Worm (Caenorhabditis elegans) whole organism, early embryonic: Measurements from ENCODE around the gene T27E7.1.
A peak's percentile ranks its signal among the peaks of the same experiment; 100 is the strongest.

Source experiments
- B0310.2 ChIP-seq: sonication (generic microtip); optimal IDR thresholded peaks from 2 replicates; lab custom pipeline; 2016; ENCODE audit warnings: mild to moderate bottlenecking, missing genetic modification characterization, missing compliant biosample characterization
- F13C5.2 ChIP-seq: sonication (generic microtip); optimal IDR thresholded peaks from 2 replicates; lab custom pipeline; 2017; ENCODE audit warnings: mild to moderate bottlenecking, missing genetic modification characterization, inconsistent platforms, missing compliant biosample characterization
- aly-1 ChIP-seq: sonication (generic microtip); optimal IDR thresholded peaks from 2 replicates; lab custom pipeline; 2016; ENCODE audit warnings: missing genetic modification characterization, missing compliant biosample characterization
- ama-1 ChIP-seq: fragments of 150-350 bp; optimal IDR thresholded peaks from 2 replicates; lab custom pipeline; 2014
- ceh-13 ChIP-seq: fragments of 200-800 bp; sonication (Bioruptor generic); optimal IDR thresholded peaks from 2 replicates; lab custom pipeline; 2018; ENCODE audit warnings: mild to moderate bottlenecking, missing genetic modification characterization, missing compliant biosample characterization
- ceh-36 ChIP-seq: sonication (generic microtip); optimal IDR thresholded peaks from 2 replicates; lab custom pipeline; 2016; ENCODE audit warnings: missing genetic modification characterization, inconsistent platforms, missing compliant biosample characterization
- ets-7 ChIP-seq: sonication (generic microtip); optimal IDR thresholded peaks from 2 replicates; lab custom pipeline; 2016; ENCODE audit warnings: missing genotype, missing genetic modification characterization, missing compliant biosample characterization
- flt-1 ChIP-seq: fragments of 200-800 bp; sonication (Bioruptor generic); IDR thresholded peaks from 2 replicates; pipeline ENCODE4 v1.3.6; 2022; ENCODE audit warnings: missing genetic modification characterization, missing compliant biosample characterization
- hmbx-1 ChIP-seq: sonication (generic microtip); optimal IDR thresholded peaks from 2 replicates; lab custom pipeline; 2016; ENCODE audit warnings: mild to moderate bottlenecking, missing genetic modification characterization, missing compliant biosample characterization
- hmg-4 ChIP-seq: fragments of 200-800 bp; sonication (Bioruptor generic); optimal IDR thresholded peaks from 2 replicates; lab custom pipeline; 2018; ENCODE audit warnings: mild to moderate bottlenecking, missing genetic modification characterization, missing compliant biosample characterization
- hnd-1 ChIP-seq: sonication (generic microtip); optimal IDR thresholded peaks from 2 replicates; lab custom pipeline; 2016; ENCODE audit warnings: missing genetic modification characterization, missing compliant biosample characterization
- pes-1 ChIP-seq: fragments of 200-800 bp; sonication (Bioruptor generic); IDR thresholded peaks from 2 replicates; pipeline ENCODE4 v1.3.6; 2022; ENCODE audit warnings: missing genetic modification reagents, missing genetic modification characterization, missing compliant biosample characterization
- scrt-1 ChIP-seq: fragments of 200-800 bp; sonication (Bioruptor generic); IDR thresholded peaks from 2 replicates; pipeline ENCODE4 v1.3.6; 2022; ENCODE audit warnings: missing genetic modification characterization, missing compliant biosample characterization
- sea-1 ChIP-seq: fragments of 200-800 bp; sonication (Bioruptor generic); conservative IDR thresholded peaks from 2 replicates; pipeline ENCODE4 v1.3.6; 2022; ENCODE audit warnings: missing genetic modification characterization, missing compliant biosample characterization
- tbx-11 ChIP-seq: fragments of 200-800 bp; sonication (Bioruptor generic); IDR thresholded peaks from 2 replicates; pipeline ENCODE4 v1.3.6; 2022; ENCODE audit warnings: missing genetic modification characterization, missing compliant biosample characterization
- tbx-37 ChIP-seq: fragments of 200-800 bp; sonication (Bioruptor generic); conservative IDR thresholded peaks from 2 replicates; pipeline ENCODE4 v1.3.6; 2022; ENCODE audit warnings: missing genetic modification reagents, missing genetic modification characterization, missing compliant biosample characterization
- tra-4 ChIP-seq: sonication (generic microtip); optimal IDR thresholded peaks from 2 replicates; lab custom pipeline; 2017; ENCODE audit warnings: missing genetic modification characterization, missing compliant biosample characterization

Gene T27E7.1

DNA sequence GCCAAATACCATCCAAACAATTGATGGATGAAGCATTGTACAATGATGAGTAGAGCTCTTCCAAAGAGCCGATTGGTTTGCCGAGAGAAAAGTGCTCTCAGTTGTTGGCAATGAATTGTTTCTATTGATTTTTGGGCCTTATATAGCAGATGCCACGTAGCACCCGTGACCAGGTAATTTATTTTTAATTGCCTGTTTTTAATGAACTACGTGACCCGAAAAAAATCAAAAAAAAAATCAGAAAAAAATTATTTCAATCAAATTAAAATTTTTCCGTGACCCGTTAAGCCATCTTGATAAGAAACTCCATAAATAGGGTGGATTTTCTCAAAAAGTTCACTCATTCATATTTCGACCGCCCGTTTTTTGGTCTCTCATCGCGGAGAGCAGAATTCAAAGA, at the start of gene T27E7.1, which contains the start of gene Y57G11A.2:
TSS of gene T27E7.1 (plus strand) at position 337 of the 400 bp plus-strand sequence.
TSS of gene Y57G11A.2 (minus strand) at position 101 of the 400 bp plus-strand sequence.
- TF ChIP-seq ama-1 (lab: Kevin White, UChicago): no peak
- TF ChIP-seq ceh-13 (GFP tag; lab: Kevin White, UChicago): no peak
- no peak for TF ChIP-seq sea-1 (GFP tag; lab: Robert Waterston, UW)
- TF ChIP-seq hmbx-1 (tag; lab: Kevin White, UChicago): no peak
- TF ChIP-seq hnd-1 (tag; lab: Kevin White, UChicago): no peak
- no peak for TF ChIP-seq pes-1 (GFP tag; lab: Robert Waterston, UW)
- TF ChIP-seq ceh-36 (tag; lab: Kevin White, UChicago): no peak
- TF ChIP-seq tra-4: no peak
- TF ChIP-seq ets-7 (tag; lab: Kevin White, UChicago): no peak
- TF ChIP-seq hmg-4 (GFP tag; lab: Kevin White, UChicago): no peak
- TF ChIP-seq flt-1 (GFP tag; lab: Robert Waterston, UW): no peak
- no peak for TF ChIP-seq aly-1 (tag; lab: Kevin White, UChicago)
- no peak for TF ChIP-seq B0310.2

ce11 chrIV:14481984-14482383, 37.6 kb upstream of the T27E7.1 start, which contains the start of gene Y57G11A.4:
Gene Y57G11A.4, plus strand, starts transcription at chrIV:14482284.
- TF ChIP-seq sea-1 (GFP tag; lab: Robert Waterston, UW) (no peak), B0310.2 (no peak), F13C5.2 (no peak)

DNA sequence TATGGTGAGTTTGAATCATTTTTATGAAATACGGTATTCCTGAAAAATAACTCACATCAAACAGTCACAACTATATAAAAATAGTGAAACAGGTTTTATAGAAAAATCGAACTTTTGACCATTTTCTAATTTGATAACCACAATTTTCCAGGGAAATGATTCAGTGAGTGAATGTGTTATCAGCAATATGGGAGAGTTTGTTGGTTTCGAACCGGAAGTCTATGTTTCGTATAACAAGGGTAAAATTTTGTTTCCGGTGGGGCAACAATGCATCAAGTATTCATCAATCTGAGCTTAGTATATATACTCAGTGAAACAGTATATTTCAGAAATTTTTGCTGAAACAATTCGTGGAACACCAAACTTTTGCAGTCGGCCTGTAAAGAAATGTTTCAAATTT, 36.1 kb upstream of the T27E7.1 start:
- TF ChIP-seq tbx-37 (GFP tag; lab: Robert Waterston, UW): no peak
- no peak for TF ChIP-seq hnd-1 (tag; lab: Kevin White, UChicago)
- TF ChIP-seq flt-1 (GFP tag; lab: Robert Waterston, UW): no peak
- TF ChIP-seq B0310.2: no peak
- TF ChIP-seq F13C5.2: no peak
- TF ChIP-seq ama-1 (lab: Kevin White, UChicago): no peak
- no peak for TF ChIP-seq hmg-4 (GFP tag; lab: Kevin White, UChicago)
- TF ChIP-seq ets-7 (tag; lab: Kevin White, UChicago): no peak
- TF ChIP-seq ceh-13 (GFP tag; lab: Kevin White, UChicago): no peak
- TF ChIP-seq tbx-11 (GFP tag; lab: Robert Waterston, UW): no peak
- TF ChIP-seq tra-4: no peak
- no peak for TF ChIP-seq pes-1 (GFP tag; lab: Robert Waterston, UW)
- TF ChIP-seq ceh-36 (tag; lab: Kevin White, UChicago): no peak
- no peak for TF ChIP-seq aly-1 (tag; lab: Kevin White, UChicago)

ce11 chrIV:14491135-14491534, 28.4 kb upstream of the T27E7.1 start:
- TF ChIP-seq aly-1 (tag; lab: Kevin White, UChicago) (no peak), ceh-36 (tag; lab: Kevin White, UChicago) (no peak), tra-4 (no peak), ceh-13 (GFP tag; lab: Kevin White, UChicago) (no peak), hmbx-1 (tag; lab: Kevin White, UChicago) (no peak), B0310.2 (no peak), scrt-1 (GFP tag; lab: Robert Waterston, UW) (no peak), flt-1 (GFP tag; lab: Robert Waterston, UW) (no peak), F13C5.2 (no peak), tbx-11 (GFP tag; lab: Robert Waterston, UW) (no peak), tbx-37 (GFP tag; lab: Robert Waterston, UW) (no peak), sea-1 (GFP tag; lab: Robert Waterston, UW) (no peak), ama-1 (lab: Kevin White, UChicago) (no peak), hnd-1 (tag; lab: Kevin White, UChicago) (no peak)

DNA sequence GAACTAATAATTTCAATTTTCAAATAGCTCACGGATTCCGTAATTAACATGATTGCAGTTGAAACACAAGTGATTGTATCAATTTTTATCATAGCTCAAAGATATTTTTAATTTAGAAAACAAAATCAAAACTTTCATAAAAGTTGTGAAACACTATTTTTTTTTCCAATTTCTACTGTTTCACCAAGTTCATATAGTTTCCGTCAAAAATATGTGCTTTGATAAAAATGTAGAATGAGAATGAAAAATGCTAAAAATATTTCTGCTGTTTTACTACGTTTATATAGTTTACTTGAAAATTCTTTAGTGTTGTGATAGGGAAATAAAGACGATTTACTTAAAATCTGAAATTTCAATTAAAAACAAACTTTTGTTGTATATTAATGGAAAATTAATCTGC, 24.1 kb upstream of the T27E7.1 start:
- TF ChIP-seq tbx-11 (GFP tag; lab: Robert Waterston, UW) (no peak), hmg-4 (GFP tag; lab: Kevin White, UChicago) (no peak), pes-1 (GFP tag; lab: Robert Waterston, UW) (no peak), tra-4 (no peak)

ce11 chrIV:14496494-14496893, 23.1 kb upstream of the T27E7.1 start:
- no peak for TF ChIP-seq B0310.2
- TF ChIP-seq hmg-4 (GFP tag; lab: Kevin White, UChicago): no peak
- no peak for TF ChIP-seq ceh-36 (tag; lab: Kevin White, UChicago)
- TF ChIP-seq flt-1 (GFP tag; lab: Robert Waterston, UW): no peak; the same call in 1 of the 2 replicates
- TF ChIP-seq ets-7 (tag; lab: Kevin White, UChicago): no peak
- TF ChIP-seq scrt-1 (GFP tag; lab: Robert Waterston, UW): 0 out of 2 replicates have a peak, but pooled peaks have one; percentile 13

- TF ChIP-seq tra-4: no peak
- TF ChIP-seq pes-1 (GFP tag; lab: Robert Waterston, UW): no peak
- no peak for TF ChIP-seq ceh-13 (GFP tag; lab: Kevin White, UChicago)
- TF ChIP-seq F13C5.2: no peak
- TF ChIP-seq ets-7 (tag; lab: Kevin White, UChicago): no peak
- TF ChIP-seq ama-1 (lab: Kevin White, UChicago): no peak
- TF ChIP-seq scrt-1 (GFP tag; lab: Robert Waterston, UW): no peak
- TF ChIP-seq hmg-4 (GFP tag; lab: Kevin White, UChicago): no peak
- no peak for TF ChIP-seq ceh-36 (tag; lab: Kevin White, UChicago)
- TF ChIP-seq hnd-1 (tag; lab: Kevin White, UChicago): no peak
- no peak for TF ChIP-seq tbx-37 (GFP tag; lab: Robert Waterston, UW)
- no peak for TF ChIP-seq flt-1 (GFP tag; lab: Robert Waterston, UW)
- TF ChIP-seq aly-1 (tag; lab: Kevin White, UChicago): no peak
- TF ChIP-seq tbx-11 (GFP tag; lab: Robert Waterston, UW): no peak
Measured at ce11 chrIV:14505066-14505465, 14.5 kb upstream of the T27E7.1 start, which contains the start of gene tag-273. Gene tag-273, minus strand, starts transcription at chrIV:14505166.

- TF ChIP-seq F13C5.2 (no peak), tra-4 (no peak), ets-7 (tag; lab: Kevin White, UChicago) (no peak), aly-1 (tag; lab: Kevin White, UChicago) (no peak), flt-1 (GFP tag; lab: Robert Waterston, UW) (no peak), scrt-1 (GFP tag; lab: Robert Waterston, UW) (no peak), pes-1 (GFP tag; lab: Robert Waterston, UW) (no peak), ceh-36 (tag; lab: Kevin White, UChicago) (no peak), hnd-1 (tag; lab: Kevin White, UChicago) (no peak), ama-1 (lab: Kevin White, UChicago) (no peak), tbx-11 (GFP tag; lab: Robert Waterston, UW) (no peak), hmbx-1 (tag; lab: Kevin White, UChicago) (no peak), hmg-4 (GFP tag; lab: Kevin White, UChicago) (no peak)
Measured at ce11 chrIV:14506042-14506441, 13.5 kb upstream of the T27E7.1 start.
